Worm (Caenorhabditis elegans) whole organism, L4 larva: ENCODE measurements around the gene tra-1.
A peak's percentile ranks its signal among the peaks of the same experiment; 100 is the strongest.
"Not testable (repeated sequence)": the region's sequence is repeated elsewhere in the genome, so short reads cannot be mapped to it uniquely, and the experiment has no call there.

Experiments
- F26F4.8 ChIP-seq: fragments of 200-800 bp; sonication (Bioruptor generic); conservative IDR thresholded peaks from 2 replicates; pipeline ENCODE4 v1.3.6; 2022; ENCODE audit warnings: missing genetic modification characterization, missing compliant biosample characterization
- T20F7.1 ChIP-seq: fragments of 200-800 bp; sonication (Bioruptor generic); optimal IDR thresholded peaks from 2 replicates; lab custom pipeline; 2018; ENCODE audit warnings: mild to moderate bottlenecking, missing genetic modification characterization, missing compliant biosample characterization
- T26A8.4 ChIP-seq: fragments of 200-800 bp; sonication (Bioruptor generic); IDR thresholded peaks from 2 replicates; pipeline ENCODE4 v1.3.6; 2022; ENCODE audit warnings: missing genetic modification characterization, missing compliant biosample characterization
- Y105C5A.15 ChIP-seq: fragments of 200-800 bp; sonication (Bioruptor generic); IDR thresholded peaks from 2 replicates; pipeline ENCODE4 v1.3.6; 2022; ENCODE audit warnings: missing genetic modification characterization, missing compliant biosample characterization
- Y5F2A.4 ChIP-seq: fragments of 200-800 bp; sonication (Bioruptor generic); optimal IDR thresholded peaks from 2 replicates; lab custom pipeline; 2018; ENCODE audit warnings: mild to moderate bottlenecking, missing genetic modification characterization, missing compliant biosample characterization
- Y75B8A.6 ChIP-seq: fragments of 200-800 bp; sonication (Bioruptor generic); IDR thresholded peaks from 2 replicates; pipeline ENCODE4 v1.3.6; 2022; ENCODE audit warnings: missing genetic modification reagents, missing genetic modification characterization, missing compliant biosample characterization
- aha-1 ChIP-seq: fragments of 150-350 bp; peaks from one replicate; lab custom pipeline; 2014; ENCODE audit warnings: missing biosample characterization, missing genetic modification characterization
- ama-1 ChIP-seq: fragments of 150-350 bp; optimal IDR thresholded peaks from 2 replicates; lab custom pipeline; 2014; ENCODE audit warnings: inconsistent platforms, mixed read lengths
- ceh-28 ChIP-seq: fragments of 150-350 bp; optimal IDR thresholded peaks from 2 replicates; lab custom pipeline; 2014; ENCODE audit warnings: missing biosample characterization, missing genetic modification reagents, missing genetic modification characterization
- ctbp-1 ChIP-seq: fragments of 200-800 bp; sonication (Bioruptor generic); IDR thresholded peaks from 2 replicates; pipeline ENCODE4 v1.3.6; 2022; ENCODE audit warnings: missing genetic modification reagents, missing genetic modification characterization, missing compliant biosample characterization
- daf-12 ChIP-seq: fragments of 150-350 bp; optimal IDR thresholded peaks from 2 replicates; lab custom pipeline; 2014; ENCODE audit warnings: missing biosample characterization, missing genetic modification reagents, missing genetic modification characterization
- daf-16 ChIP-seq, 3 experiments: sonication (generic microtip); optimal IDR thresholded peaks; 2 replicates each; lab custom pipeline; 2016 to 2017; ENCODE audit warnings: missing genetic modification characterization in 3 of 3, missing genetic modification reagents in 3 of 3, mild to moderate bottlenecking in 2 of 3, missing compliant biosample characterization in 2 of 3, missing biosample characterization in 1 of 3, moderate library complexity in 1 of 3
- dmd-8 ChIP-seq: fragments of 200-800 bp; sonication (Bioruptor generic); IDR thresholded peaks from 2 replicates; pipeline ENCODE4 v1.3.6; 2022; ENCODE audit warnings: missing genetic modification characterization, missing compliant biosample characterization
- dpl-1 ChIP-seq: fragments of 150-350 bp; optimal IDR thresholded peaks from 2 replicates; lab custom pipeline; 2014; ENCODE audit warnings: missing biosample characterization, missing genetic modification reagents, missing genetic modification characterization
- fos-1 ChIP-seq: fragments of 150-350 bp; optimal IDR thresholded peaks from 2 replicates; lab custom pipeline; 2014; ENCODE audit warnings: missing biosample characterization, missing genetic modification characterization
- hlh-11 ChIP-seq: fragments of 200-800 bp; sonication (Bioruptor generic); optimal IDR thresholded peaks from 2 replicates; lab custom pipeline; 2018; ENCODE audit warnings: mild to moderate bottlenecking, missing genetic modification characterization, missing compliant biosample characterization
- lin-1 ChIP-seq: fragments of 200-800 bp; sonication (Bioruptor generic); IDR thresholded peaks from 2 replicates; pipeline ENCODE4 v1.3.6; 2022; ENCODE audit warnings: missing genetic modification reagents, missing genetic modification characterization, missing compliant biosample characterization
- lin-15B ChIP-seq: fragments of 150-350 bp; sonication (generic microtip); optimal IDR thresholded peaks from 3 replicates; lab custom pipeline; 2014; ENCODE audit warnings: missing biosample characterization, missing genetic modification characterization
- lin-38 ChIP-seq: fragments of 200-800 bp; sonication (Bioruptor generic); IDR thresholded peaks from 2 replicates; pipeline ENCODE4 v1.3.6; 2022; ENCODE audit warnings: missing genetic modification reagents, missing genetic modification characterization, missing compliant biosample characterization
- lsy-2 ChIP-seq, 2 experiments: fragments of 150-350 bp in 1 of 2; sonication (generic microtip) in 1 of 2; optimal IDR thresholded peaks; 2 replicates each; lab custom pipeline; 2014 to 2017; ENCODE audit warnings: missing biosample characterization in 2 of 2, missing genetic modification characterization in 2 of 2
- madf-9 ChIP-seq: fragments of 200-800 bp; sonication (Bioruptor generic); conservative IDR thresholded peaks from 2 replicates; pipeline ENCODE4 v1.3.6; 2022; ENCODE audit warnings: missing genetic modification reagents, missing genetic modification characterization, missing compliant biosample characterization
- mxl-2 ChIP-seq: fragments of 200-800 bp; sonication (Bioruptor generic); conservative IDR thresholded peaks from 2 replicates; pipeline ENCODE4 v1.3.6; 2022; ENCODE audit warnings: missing genetic modification reagents, missing genetic modification characterization, missing compliant biosample characterization
- nhr-41 ChIP-seq: fragments of 200-800 bp; sonication (Bioruptor generic); IDR thresholded peaks from 2 replicates; pipeline ENCODE4 v1.3.6; 2022; ENCODE audit warnings: missing genetic modification reagents, missing genetic modification characterization, missing compliant biosample characterization
- nhr-42 ChIP-seq: fragments of 200-800 bp; sonication (Bioruptor generic); IDR thresholded peaks from 2 replicates; pipeline ENCODE4 v1.3.6; 2022; ENCODE audit warnings: missing genetic modification characterization, missing compliant biosample characterization
- nhr-48 ChIP-seq: sonication (generic microtip); optimal IDR thresholded peaks from 2 replicates; lab custom pipeline; 2016; ENCODE audit warnings: mild to moderate bottlenecking, missing genetic modification characterization, missing compliant biosample characterization
- nhr-77 ChIP-seq: fragments of 150-350 bp; optimal IDR thresholded peaks from 2 replicates; lab custom pipeline; 2014; ENCODE audit warnings: missing biosample characterization, missing genetic modification characterization
- pha-4 ChIP-seq, 2 experiments: fragments of 150-350 bp in 1 of 2; fragments of 200-800 bp in 1 of 2; sonication (Bioruptor generic) in 1 of 2; IDR thresholded peaks in 1 of 2; optimal IDR thresholded peaks in 1 of 2; 2 replicates each; pipeline versions ENCODE4 v1.3.6 to Lab custom; 2014 to 2022; ENCODE audit warnings: missing genetic modification characterization in 2 of 2, missing genetic modification reagents in 2 of 2, missing biosample characterization in 1 of 2, missing compliant biosample characterization in 1 of 2
- pqm-1 ChIP-seq: sonication (generic microtip); optimal IDR thresholded peaks from 2 replicates; lab custom pipeline; 2017; ENCODE audit warnings: missing biosample characterization, missing genetic modification characterization
- snpc-1.2 ChIP-seq: fragments of 200-800 bp; sonication (Bioruptor generic); IDR thresholded peaks from 2 replicates; pipeline ENCODE4 v1.3.6; 2022; ENCODE audit warnings: missing genetic modification reagents, missing genetic modification characterization, missing compliant biosample characterization
- spr-1 ChIP-seq: sonication (generic microtip); optimal IDR thresholded peaks from 2 replicates; lab custom pipeline; 2016; ENCODE audit warnings: mild to moderate bottlenecking, missing genetic modification characterization, missing compliant biosample characterization
- unc-39 ChIP-seq: sonication (generic microtip); optimal IDR thresholded peaks from 2 replicates; lab custom pipeline; 2017; ENCODE audit warnings: missing biosample characterization, missing genetic modification characterization
- unc-62 ChIP-seq, 3 experiments: fragments of 150-350 bp in 1 of 3; sonication (generic microtip); optimal IDR thresholded peaks in 2 of 3; peaks in 1 of 3; 1 replicate in 1 of 3; 2 replicates in 2 of 3; lab custom pipeline; 2014 to 2017; ENCODE audit warnings: missing biosample characterization in 3 of 3, missing genetic modification characterization in 3 of 3, missing genetic modification reagents in 3 of 3, missing genotype in 1 of 3
- ztf-11 ChIP-seq: fragments of 150-350 bp; optimal IDR thresholded peaks from 2 replicates; lab custom pipeline; 2014; ENCODE audit warnings: missing biosample characterization, missing genetic modification characterization

The tra-1 gene

ce11 chrIII:11227025-11227424 is 32.0 kb upstream of the tra-1 start, which contains the start of gene tbx-37:
TSS of gene tbx-37 (minus strand) at chrIII:11227125.
- no peak for TF ChIP-seq spr-1 (tag; lab: Kevin White, UChicago)
- no peak for TF ChIP-seq ceh-28 (tag; lab: Kevin White, UChicago)
- TF ChIP-seq mxl-2 (GFP tag; lab: Robert Waterston, UW): no peak
- TF ChIP-seq nhr-42 (GFP tag; lab: Robert Waterston, UW): no peak
- no peak for TF ChIP-seq madf-9 (GFP tag; lab: Robert Waterston, UW)
- TF ChIP-seq ctbp-1 (GFP tag; lab: Robert Waterston, UW): no peak
- TF ChIP-seq, all 104 proteins: peak for 0

DNA sequence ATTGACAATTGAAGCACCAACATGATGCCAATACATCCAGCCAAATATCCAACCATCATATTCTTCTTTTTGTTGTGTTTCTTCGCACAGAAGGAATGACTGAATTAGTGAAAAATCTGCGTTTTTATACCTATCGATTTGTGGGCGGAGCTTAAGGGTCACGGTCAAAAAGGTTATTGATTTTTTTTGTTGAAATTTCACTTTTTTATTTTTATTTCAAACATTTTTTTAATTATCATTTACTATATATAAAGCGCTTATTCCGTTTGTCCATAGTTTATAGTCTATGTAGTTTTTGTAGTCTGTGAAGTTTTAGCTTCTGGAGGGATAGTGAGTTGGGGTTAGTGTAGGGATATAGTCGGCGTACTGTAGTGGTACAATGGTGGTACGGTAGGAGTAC is 29.0 kb upstream of the tra-1 start, which contains the start of gene Y47D3A.13:
Y47D3A.13 (minus strand) TSS at position 101 of the 400 bp plus-strand sequence.
- not testable (repeated sequence) for TF ChIP-seq pqm-1; lin-38; Y105C5A.15 (GFP tag; lab: Robert Waterston, UW)

- TF ChIP-seq ceh-28 (tag; lab: Kevin White, UChicago) (peak; percentile 99), dmd-8 (no peak)
These were observed 26.7 kb upstream of the tra-1 start for ce11 chrIII:11221583-11222191.

DNA sequence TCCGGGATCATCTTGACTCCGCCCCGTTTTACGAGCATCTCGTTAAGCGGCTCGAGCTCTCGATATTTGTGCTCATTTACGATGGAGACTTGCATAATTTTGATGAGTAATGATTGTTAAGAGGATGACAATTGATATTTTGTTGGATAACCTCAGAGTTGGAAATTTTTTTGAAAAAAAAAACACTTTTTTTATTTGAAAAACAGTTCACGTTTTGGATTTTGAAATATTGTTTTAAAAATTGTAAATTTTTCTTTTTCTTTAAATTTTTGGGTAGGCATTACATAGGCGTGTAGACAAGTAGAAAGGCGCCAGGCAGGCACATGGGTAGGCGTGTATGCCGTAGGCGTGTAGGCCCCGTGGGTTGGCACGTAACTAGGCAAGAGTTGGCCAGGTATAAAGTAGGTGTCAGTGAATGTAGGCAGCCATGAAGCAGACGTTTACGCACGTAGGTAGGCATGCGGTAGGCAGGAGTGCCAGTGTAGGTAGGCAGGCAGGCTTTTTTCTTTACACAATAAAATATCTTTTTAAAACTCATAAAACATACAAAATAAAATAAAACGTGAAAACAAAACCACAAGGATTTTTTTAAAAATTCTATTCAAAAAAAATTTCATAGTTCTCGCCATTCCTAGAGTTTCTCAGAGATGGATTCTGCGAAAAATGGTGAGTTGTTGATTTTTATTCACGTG is 23.3 kb upstream of the tra-1 start, which contains the start of the genes tbx-34 and wht-8:
tbx-34 (minus strand) TSS at position 101 of the 692 bp plus-strand sequence.
wht-8 (plus strand) TSS at position 642 of the 692 bp plus-strand sequence.
- no peak for TF ChIP-seq pha-4 (GFP tag; IDR thresholded peaks at IDR 0.05; lab: Robert Waterston, UW)
- no peak for TF ChIP-seq pha-4 (tag; optimal IDR thresholded peaks at IDR 0.05; lab: Kevin White, UChicago)
- TF ChIP-seq lin-15B (tag; lab: Kevin White, UChicago): no peak
- no peak for TF ChIP-seq Y5F2A.4 (GFP tag; lab: Kevin White, UChicago)

- TF ChIP-seq unc-39: no peak
- peak; percentile 29 for TF ChIP-seq aha-1 (tag; lab: Kevin White, UChicago)
These were observed 13.4 kb upstream of the tra-1 start for ce11 chrIII:11208371-11208770.

DNA sequence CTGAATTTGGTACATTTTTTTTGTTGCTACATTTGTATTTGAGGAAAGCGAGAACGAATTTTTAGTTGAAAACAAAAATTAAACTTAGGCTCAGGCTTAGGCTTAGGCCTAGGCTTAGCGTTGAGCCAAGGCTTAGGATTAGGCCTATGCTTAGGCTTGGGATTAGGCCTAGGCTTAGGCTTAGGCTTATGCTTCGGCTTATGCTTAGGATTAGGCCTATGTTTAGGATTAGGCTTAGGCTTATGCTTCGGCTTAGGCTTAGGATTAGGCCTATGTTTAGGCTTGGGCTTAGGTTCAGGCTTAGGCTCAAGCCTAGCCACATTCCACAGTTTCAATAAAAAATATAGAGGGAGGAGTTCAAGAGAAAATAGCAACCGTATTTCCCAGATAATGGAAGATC is 12.8 kb upstream of the tra-1 start:
- TF ChIP-seq ztf-11 (tag; lab: Kevin White, UChicago): no peak
- no peak for TF ChIP-seq pha-4 (GFP tag; IDR thresholded peaks at IDR 0.05; lab: Robert Waterston, UW)
- no peak for TF ChIP-seq pha-4 (tag; optimal IDR thresholded peaks at IDR 0.05; lab: Kevin White, UChicago)
- no peak for TF ChIP-seq Y75B8A.6 (GFP tag; lab: Robert Waterston, UW)
- no peak for TF ChIP-seq nhr-77 (tag; lab: Kevin White, UChicago)
- no peak for TF ChIP-seq nhr-41 (GFP tag; lab: Robert Waterston, UW)
- TF ChIP-seq unc-62 (GFP tag; optimal IDR thresholded peaks at IDR 0.05 in 1 of 2; lab: Kevin White, UChicago): no peak
- no peak for TF ChIP-seq unc-62 (tag; optimal IDR thresholded peaks at IDR 0.05; lab: Kevin White, UChicago)
- TF ChIP-seq snpc-1.2: no peak
- no peak for TF ChIP-seq daf-12 (tag; lab: Kevin White, UChicago)
- TF ChIP-seq fos-1 (tag; lab: Kevin White, UChicago): no peak
- no peak for TF ChIP-seq F26F4.8 (GFP tag; lab: Robert Waterston, UW)
- no peak for TF ChIP-seq dpl-1 (GFP tag; lab: Kevin White, UChicago)
- TF ChIP-seq T26A8.4: no peak
- no peak for TF ChIP-seq T20F7.1 (GFP tag; lab: Kevin White, UChicago)
- TF ChIP-seq ama-1 (lab: Kevin White, UChicago): no peak
- no peak for TF ChIP-seq lsy-2 (tag; optimal IDR thresholded peaks at IDR 0.05; lab: Kevin White, UChicago)
- TF ChIP-seq nhr-48: no peak
- TF ChIP-seq hlh-11: no peak
- no peak for TF ChIP-seq daf-16 (GFP tag; optimal IDR thresholded peaks at IDR 0.05; lab: Kevin White, UChicago)
- no peak for TF ChIP-seq daf-16 (tag; optimal IDR thresholded peaks at IDR 0.05; lab: Kevin White, UChicago)
- no peak for TF ChIP-seq lin-1
